Fruit fly (Drosophila melanogaster) whole organism: ENCODE data around the gene Sfp77F.

Experiments used
- Dll ChIP-seq: fragments of >200 bp; optimal IDR thresholded peaks from 2 replicates; lab custom pipeline; 2017
- EcR ChIP-seq, 2 experiments: fragments of >200 bp; optimal IDR thresholded peaks; 2 replicates each; lab custom pipeline; 2017; ENCODE audit warnings: missing biosample characterization in 2 of 2, missing genetic modification characterization in 2 of 2, missing genetic modification reagents in 2 of 2
- psq ChIP-seq: fragments of >200 bp; optimal IDR thresholded peaks from 2 replicates; lab custom pipeline; 2017

- no peak for TF ChIP-seq psq (lab: Kevin White, UChicago)
- no peak for TF ChIP-seq Dll (lab: Kevin White, UChicago)
- no peak for TF ChIP-seq EcR (GFP tag; optimal IDR thresholded peaks at IDR 0.05; lab: Kevin White, UChicago)
Observed at dm6 chr3L:20927526-20927925, 30.3 kb upstream of the Sfp77F start, which contains the start of gene CG10589.
